Worm (Caenorhabditis elegans): ENCODE measurements around the gene F22F7.8.
A peak's percentile ranks its signal among the peaks of the same experiment; 100 is the strongest.
"Not testable (repeated sequence)": the region's sequence is repeated elsewhere in the genome, so short reads cannot be mapped to it uniquely, and the experiment has no call there.

The F22F7.8 gene

ce11 chrV:2146044-2146443 lies 24.3 kb upstream of the F22F7.8 start, which contains the start of gene str-52:
Gene str-52 (minus strand): TSS chrV:2146144.
- no peak for TF ChIP-seq lsy-2 (tag; optimal IDR thresholded peaks at IDR 0.05)

ce11 chrV:2144408-2144807 lies 22.6 kb upstream of the F22F7.8 start, which contains the start of gene F22F7.12:
Gene F22F7.12 (minus strand): TSS chrV:2144508.
- not testable (repeated sequence) for TF ChIP-seq nhr-76 (tag; optimal IDR thresholded peaks at IDR 0.05); mab-5 (tag; optimal IDR thresholded peaks at IDR 0.05); bed-3 (GFP tag; optimal IDR thresholded peaks at IDR 0.05)

- TF ChIP-seq ces-1 (GFP tag; optimal IDR thresholded peaks at IDR 0.05) = no peak
- no peak for TF ChIP-seq blmp-1 (tag; optimal IDR thresholded peaks at IDR 0.05)
- no peak for TF ChIP-seq drap-1 (GFP tag; optimal IDR thresholded peaks at IDR 0.05)
- TF ChIP-seq pha-4 (tag; optimal IDR thresholded peaks at IDR 0.05) = no peak
- no peak for TF ChIP-seq flh-1 (GFP tag; optimal IDR thresholded peaks at IDR 0.05)
- no peak for TF ChIP-seq unc-62 (GFP tag; optimal IDR thresholded peaks at IDR 0.05)
- TF ChIP-seq mls-2 (tag; optimal IDR thresholded peaks at IDR 0.05) = no peak
- TF ChIP-seq nhr-28 (tag; optimal IDR thresholded peaks at IDR 0.05) = no peak
- TF ChIP-seq nhr-76 (tag; optimal IDR thresholded peaks at IDR 0.05) = no peak
- TF ChIP-seq ham-2 (GFP tag; optimal IDR thresholded peaks at IDR 0.05) = no peak
- no peak for TF ChIP-seq elt-3 (tag; optimal IDR thresholded peaks at IDR 0.05)
- no peak for TF ChIP-seq nhr-12 (tag; optimal IDR thresholded peaks at IDR 0.05)
- no peak for TF ChIP-seq mep-1 (tag; optimal IDR thresholded peaks at IDR 0.05)
These were observed 18.2 kb upstream of the F22F7.8 start, which contains the start of gene F22F7.7 for ce11 chrV:2139918-2140317. Gene F22F7.7 (minus strand): TSS chrV:2140042.

ce11 chrV:2138287-2138686 lies 16.5 kb upstream of the F22F7.8 start:
- TF ChIP-seq M03D4.4 (tag; optimal IDR thresholded peaks at IDR 0.05) (no peak), blmp-1 (tag; optimal IDR thresholded peaks at IDR 0.05) (no peak), tbx-8 (GFP tag; optimal IDR thresholded peaks at IDR 0.05) (no peak), nhr-237 (tag; optimal IDR thresholded peaks at IDR 0.05) (no peak), ztf-11 (tag; optimal IDR thresholded peaks at IDR 0.05) (no peak), ces-1 (GFP tag; optimal IDR thresholded peaks at IDR 0.05) (no peak), mab-5 (tag; optimal IDR thresholded peaks at IDR 0.05) (no peak), sem-2 (GFP tag; optimal IDR thresholded peaks at IDR 0.05) (no peak), nhr-2 (tag; optimal IDR thresholded peaks at IDR 0.05) (no peak), nhr-28 (tag; optimal IDR thresholded peaks at IDR 0.05) (no peak), lsy-2 (tag; optimal IDR thresholded peaks at IDR 0.05) (no peak), ceh-39 (tag; optimal IDR thresholded peaks at IDR 0.05) (no peak), cnd-1 (tag; optimal IDR thresholded peaks at IDR 0.05) (no peak), ham-2 (GFP tag; optimal IDR thresholded peaks at IDR 0.05) (no peak), unc-39 (tag; optimal IDR thresholded peaks at IDR 0.05) (no peak), lin-32 (GFP tag; optimal IDR thresholded peaks at IDR 0.05) (no peak), nhr-76 (tag; optimal IDR thresholded peaks at IDR 0.05) (no peak), unc-120 (tag; optimal IDR thresholded peaks at IDR 0.05; ENCODE audit: poor library complexity, severe bottlenecking) (no peak), sptf-1 (tag; optimal IDR thresholded peaks at IDR 0.05) (no peak), pha-4 (tag; optimal IDR thresholded peaks at IDR 0.05) (no peak)

- TF ChIP-seq lin-32 (GFP tag; optimal IDR thresholded peaks at IDR 0.05) (no peak), M03D4.4 (tag; optimal IDR thresholded peaks at IDR 0.05) (no peak)
These were observed 15.2 kb upstream of the F22F7.8 start for ce11 chrV:2137010-2137409.

ce11 chrV:2135323-2135722 lies 13.6 kb upstream of the F22F7.8 start:
- TF ChIP-seq sptf-1 (tag; optimal IDR thresholded peaks at IDR 0.05) = peak; percentile 8
- peak; percentile 34 for TF ChIP-seq unc-120 (tag; optimal IDR thresholded peaks at IDR 0.05; ENCODE audit: poor library complexity, severe bottlenecking)
- no peak for TF ChIP-seq ces-1 (GFP tag; optimal IDR thresholded peaks at IDR 0.05)
- no peak for TF ChIP-seq unc-62 (GFP tag; optimal IDR thresholded peaks at IDR 0.05)
- no peak for TF ChIP-seq flh-1 (GFP tag; optimal IDR thresholded peaks at IDR 0.05)
- no peak for TF ChIP-seq nhr-12 (tag; optimal IDR thresholded peaks at IDR 0.05)

- TF ChIP-seq nhr-2 (tag; optimal IDR thresholded peaks at IDR 0.05) = no peak
- no peak for TF ChIP-seq lsy-2 (tag; optimal IDR thresholded peaks at IDR 0.05)
- no peak for TF ChIP-seq tbx-8 (GFP tag; optimal IDR thresholded peaks at IDR 0.05)
- TF ChIP-seq ceh-43 (GFP tag; optimal IDR thresholded peaks at IDR 0.05) = no peak
- TF ChIP-seq ztf-11 (tag; optimal IDR thresholded peaks at IDR 0.05) = no peak
- TF ChIP-seq elt-1 (tag; optimal IDR thresholded peaks at IDR 0.05; ENCODE audit: borderline replicate concordance, insufficient read depth) = no peak
- TF ChIP-seq bed-3 (GFP tag; optimal IDR thresholded peaks at IDR 0.05) = no peak
- TF ChIP-seq mab-5 (tag; optimal IDR thresholded peaks at IDR 0.05) = no peak
- TF ChIP-seq nhr-76 (tag; optimal IDR thresholded peaks at IDR 0.05) = no peak
- TF ChIP-seq lin-13 (tag; optimal IDR thresholded peaks at IDR 0.05) = no peak
- TF ChIP-seq mep-1 (tag; optimal IDR thresholded peaks at IDR 0.05) = no peak
- TF ChIP-seq mls-2 (tag; optimal IDR thresholded peaks at IDR 0.05) = no peak
- no peak for TF ChIP-seq zip-8 (tag; optimal IDR thresholded peaks at IDR 0.05)
- no peak for TF ChIP-seq unc-120 (tag; optimal IDR thresholded peaks at IDR 0.05; ENCODE audit: poor library complexity, severe bottlenecking)
These were observed 12.6 kb upstream of the F22F7.8 start for ce11 chrV:2134340-2134739.

All from whole organism, mixed stage, embryonic.